Worm (Caenorhabditis elegans): ENCODE data around the gene atfs-1.

DNA sequence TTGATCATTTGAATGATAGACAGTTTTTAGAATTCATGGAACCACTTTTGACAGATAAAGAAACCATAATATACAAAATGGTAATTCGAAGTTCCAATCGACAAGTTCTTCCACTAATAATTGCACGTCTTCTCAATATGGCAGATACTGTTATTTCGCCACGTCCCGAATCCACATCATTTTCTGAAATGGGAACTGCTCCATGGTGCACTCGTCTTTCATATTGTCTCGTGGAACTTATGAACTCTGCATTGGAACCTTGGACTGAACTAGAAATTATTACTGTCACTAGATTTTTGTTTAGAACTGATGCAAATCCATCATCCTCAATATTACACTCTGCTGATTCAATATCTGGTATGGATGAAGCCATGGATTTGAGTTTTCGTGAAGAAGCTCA is 6.4 kb upstream of the atfs-1 start:
- TF ChIP-seq unc-39 (tag; optimal IDR thresholded peaks at IDR 0.05) (no peak), nhr-77 (tag; optimal IDR thresholded peaks at IDR 0.05) (no peak), lin-38 (GFP tag; IDR thresholded peaks at IDR 0.05) (no peak), pqm-1 (tag; optimal IDR thresholded peaks at IDR 0.05) (no peak), daf-16 (GFP tag; optimal IDR thresholded peaks at IDR 0.05) (no peak), daf-16 (tag; optimal IDR thresholded peaks at IDR 0.05) (no peak), fkh-10 (GFP tag; optimal IDR thresholded peaks at IDR 0.05) (no peak), nhr-76 (tag; optimal IDR thresholded peaks at IDR 0.05) (no peak), F26F4.8 (GFP tag; conservative IDR thresholded peaks at IDR 0.05) (no peak), nhr-11 (tag; optimal IDR thresholded peaks at IDR 0.05) (no peak), dpl-1 (GFP tag; optimal IDR thresholded peaks at IDR 0.05) (no peak), ztf-11 (tag; optimal IDR thresholded peaks at IDR 0.05) (no peak), hmg-1.1 (GFP tag; IDR thresholded peaks at IDR 0.05) (no peak), lin-13 (GFP tag; optimal IDR thresholded peaks at IDR 0.05) (no peak), Y5F2A.4 (GFP tag; optimal IDR thresholded peaks at IDR 0.05) (no peak)

Data from whole organism, L4 larva.